Fruit fly (Drosophila melanogaster): ENCODE measurements around the gene CG11570.

DNA sequence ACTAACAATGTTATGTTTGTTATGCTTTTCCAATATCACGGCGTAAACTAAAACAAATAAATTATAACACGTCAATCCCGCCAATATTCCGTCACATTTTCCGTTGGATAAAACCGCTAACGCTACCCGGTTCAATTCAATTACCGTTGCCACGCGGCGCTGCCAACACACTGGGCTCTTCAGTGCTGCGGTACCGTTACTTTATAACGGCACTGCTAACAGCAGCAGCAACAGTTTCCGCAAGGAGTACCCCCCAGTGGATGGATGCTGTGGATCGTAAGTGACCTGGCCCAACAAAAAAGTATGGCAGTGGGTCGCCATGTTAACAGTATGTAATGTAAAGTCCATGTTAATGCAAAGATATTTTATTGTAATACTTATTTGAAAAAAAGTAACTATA lies 18.9 kb downstream of the CG11570 start, which contains the start of gene CG44837:
- TF ChIP-seq Ets96B (tag; optimal IDR thresholded peaks at IDR 0.05) = no peak
- no peak for TF ChIP-seq acj6 (GFP tag; optimal IDR thresholded peaks at IDR 0.05)
- TF ChIP-seq Hr38 (GFP tag; optimal IDR thresholded peaks at IDR 0.05) = no peak
- TF ChIP-seq CG3032 (tag; optimal IDR thresholded peaks at IDR 0.05) = no peak
- TF ChIP-seq CG6792 (GFP tag; optimal IDR thresholded peaks at IDR 0.05) = no peak
